Fruit fly (Drosophila melanogaster): ENCODE data around the gene CG7656.

dm6 chr3L:15563851-15564106 lies 24.2 kb downstream of the CG7656 start:
- no peak for TF ChIP-seq Pif1B (GFP tag; optimal IDR thresholded peaks at IDR 0.05)
- TF ChIP-seq CG8301 (tag; optimal IDR thresholded peaks at IDR 0.05), result no peak
- no peak for TF ChIP-seq gl (tag; optimal IDR thresholded peaks at IDR 0.05)
- no peak for TF ChIP-seq CG32121 (GFP tag; IDR thresholded peaks at IDR 0.05)
- no peak for TF ChIP-seq CG9948 (tag; optimal IDR thresholded peaks at IDR 0.05)
- TF ChIP-seq CG13204 (GFP tag; optimal IDR thresholded peaks at IDR 0.05), result no peak
- no peak for TF ChIP-seq CG10348 (GFP tag; IDR thresholded peaks at IDR 0.05)
- no peak for TF ChIP-seq rn (GFP tag; IDR thresholded peaks at IDR 0.05)
- TF ChIP-seq CG8159 (tag; optimal IDR thresholded peaks at IDR 0.05), result no peak

All from whole organism, pupa.